Worm (Caenorhabditis elegans) whole organism, L2 larva: Measurements from ENCODE around the gene F53B7.7.

ENCODE experiments used
- ZK546.5 ChIP-seq: sonication (generic microtip); optimal IDR thresholded peaks from 2 replicates; lab custom pipeline; 2017; ENCODE audit warnings: missing biosample characterization, missing genetic modification characterization
- alr-1 ChIP-seq: fragments of 150-350 bp; optimal IDR thresholded peaks from 2 replicates; lab custom pipeline; 2014; ENCODE audit warnings: missing biosample characterization, missing genetic modification characterization
- aly-2 ChIP-seq: fragments of 150-350 bp; optimal IDR thresholded peaks from 2 replicates; lab custom pipeline; 2014; ENCODE audit warnings: missing biosample characterization, missing genetic modification characterization
- elt-3 ChIP-seq: sonication (generic microtip); optimal IDR thresholded peaks from 2 replicates; lab custom pipeline; 2017; ENCODE audit warnings: missing biosample characterization, missing genetic modification characterization
- lin-13 ChIP-seq: fragments of 150-350 bp; optimal IDR thresholded peaks from 2 replicates; lab custom pipeline; 2014; ENCODE audit warnings: missing biosample characterization, missing genetic modification reagents, missing genetic modification characterization
- lin-39 ChIP-seq: fragments of 150-350 bp; optimal IDR thresholded peaks from 2 replicates; lab custom pipeline; 2014; ENCODE audit warnings: missing biosample characterization, missing genetic modification reagents, missing genetic modification characterization
- nhr-11 ChIP-seq: fragments of 150-350 bp; optimal IDR thresholded peaks from 2 replicates; lab custom pipeline; 2014; ENCODE audit warnings: missing biosample characterization, missing genetic modification characterization
- nhr-12 ChIP-seq: fragments of 150-350 bp; optimal IDR thresholded peaks from 2 replicates; lab custom pipeline; 2014; ENCODE audit warnings: missing biosample characterization, missing genetic modification characterization
- nhr-6 ChIP-seq: fragments of 150-350 bp; optimal IDR thresholded peaks from 2 replicates; lab custom pipeline; 2014; ENCODE audit warnings: missing biosample characterization, missing genetic modification characterization
- nhr-77 ChIP-seq: fragments of 150-350 bp; optimal IDR thresholded peaks from 2 replicates; lab custom pipeline; 2014; ENCODE audit warnings: missing biosample characterization, missing genetic modification characterization
- snpc-4 ChIP-seq: fragments of 150-350 bp; optimal IDR thresholded peaks from 2 replicates; lab custom pipeline; 2014; ENCODE audit warnings: missing biosample characterization, missing genetic modification characterization

ce11 chrV:11013179-11013578, 14.3 kb downstream of the F53B7.7 start:
- TF ChIP-seq ZK546.5 (tag; lab: Kevin White, UChicago) = no peak
- no peak for TF ChIP-seq nhr-12 (tag; lab: Kevin White, UChicago)
- TF ChIP-seq alr-1 (tag; lab: Kevin White, UChicago) = no peak
- no peak for TF ChIP-seq nhr-6
- TF ChIP-seq nhr-77 = no peak
- no peak for TF ChIP-seq lin-13
- TF ChIP-seq aly-2 (tag; lab: Kevin White, UChicago) = no peak
- no peak for TF ChIP-seq elt-3
- no peak for TF ChIP-seq lin-39 (tag; lab: Kevin White, UChicago)
- TF ChIP-seq nhr-11 (tag; lab: Kevin White, UChicago) = no peak
- no peak for TF ChIP-seq snpc-4 (tag; lab: Kevin White, UChicago)
